Fruit fly (Drosophila melanogaster) whole organism, embryonic: ENCODE measurements around the gene CG12594.

ENCODE experiments used
- CG1233 ChIP-seq: fragments of 200-800 bp; sonication (Bioruptor generic); optimal IDR thresholded peaks from 4 replicates; lab custom pipeline; 2018; ENCODE audit warnings: missing biosample characterization, mild to moderate bottlenecking, missing genetic modification characterization
- CG12659 ChIP-seq: fragments of 200-800 bp; sonication (Bioruptor generic); optimal IDR thresholded peaks from 3 replicates; lab custom pipeline; 2017; ENCODE audit warnings: mild to moderate bottlenecking, missing biosample characterization, missing genetic modification reagents, missing genetic modification characterization
- CG13624 ChIP-seq: fragments of 200-800 bp; sonication (Bioruptor generic); optimal IDR thresholded peaks from 2 replicates; lab custom pipeline; 2016; ENCODE audit warnings: missing biosample characterization, missing genetic modification characterization
- CG14014 ChIP-seq: fragments of 200-800 bp; sonication (Bioruptor generic); IDR thresholded peaks from 2 replicates; pipeline ENCODE4 v1.3.6; 2022; ENCODE audit warnings: missing biosample characterization, missing genetic modification characterization
- CG14441 ChIP-seq: fragments of 200-800 bp; sonication (Bioruptor generic); IDR thresholded peaks from 2 replicates; pipeline ENCODE4 v1.3.6; 2022; ENCODE audit warnings: missing biosample characterization, missing genetic modification characterization
- CG15479 ChIP-seq: fragments of 200-800 bp; sonication (Bioruptor generic); optimal IDR thresholded peaks from 3 replicates; lab custom pipeline; 2019; ENCODE audit warnings: missing biosample characterization, mild to moderate bottlenecking, missing genetic modification characterization, moderate library complexity
- CG16779 ChIP-seq: fragments of 200-800 bp; sonication (Bioruptor generic); IDR thresholded peaks from 2 replicates; pipeline ENCODE4 v1.3.6; 2022; ENCODE audit warnings: missing biosample characterization, missing genetic modification characterization
- CG30403 ChIP-seq: fragments of 200-800 bp; sonication (Bioruptor generic); optimal IDR thresholded peaks from 3 replicates; lab custom pipeline; 2016; ENCODE audit warnings: missing biosample characterization, missing genetic modification characterization
- CG3163 ChIP-seq: fragments of 200-800 bp; sonication (Bioruptor generic); optimal IDR thresholded peaks from 3 replicates; lab custom pipeline; 2016; ENCODE audit warnings: missing biosample characterization, missing genetic modification characterization
- CG34376 ChIP-seq: fragments of 200-800 bp; sonication (Bioruptor generic); optimal IDR thresholded peaks from 2 replicates; lab custom pipeline; 2018; ENCODE audit warnings: missing biosample characterization, mild to moderate bottlenecking, missing genetic modification characterization
- CG3847 ChIP-seq: fragments of 200-800 bp; sonication (Bioruptor generic); IDR thresholded peaks from 2 replicates; pipeline ENCODE4 v1.3.6; 2022; ENCODE audit warnings: missing biosample characterization, missing genetic modification characterization
- CG4282 ChIP-seq: fragments of 200-800 bp; sonication (Bioruptor generic); optimal IDR thresholded peaks from 2 replicates; lab custom pipeline; 2016; ENCODE audit warnings: missing biosample characterization, missing genetic modification characterization
- CG6791 ChIP-seq: fragments of 200-800 bp; sonication (Bioruptor generic); IDR thresholded peaks from 3 replicates; pipeline ENCODE4 v1.3.6; 2022; ENCODE audit warnings: missing biosample characterization, missing genetic modification characterization; ENCODE audit not compliant: partially characterized antibody
- CG7987 ChIP-seq: fragments of 200-800 bp; sonication (Bioruptor generic); optimal IDR thresholded peaks from 2 replicates; lab custom pipeline; 2018; ENCODE audit warnings: missing biosample characterization, mild to moderate bottlenecking, missing genetic modification characterization, moderate library complexity
- CG8478 ChIP-seq: fragments of >200 bp; optimal IDR thresholded peaks from 2 replicates; lab custom pipeline; 2018
- CoRest ChIP-seq: fragments of 200-800 bp; sonication (Bioruptor generic); optimal IDR thresholded peaks from 3 replicates; lab custom pipeline; 2018; ENCODE audit warnings: missing biosample characterization, mild to moderate bottlenecking, missing genetic modification characterization, moderate library complexity
- Dll ChIP-seq: fragments of 200-800 bp; sonication (Bioruptor generic); IDR thresholded peaks from 4 replicates; pipeline ENCODE4 v1.3.6; 2022; ENCODE audit warnings: missing biosample characterization, missing genetic modification characterization; ENCODE audit not compliant: partially characterized antibody
- GATAe ChIP-seq: fragments of 200-800 bp; sonication (Bioruptor generic); conservative IDR thresholded peaks from 2 replicates; pipeline ENCODE4 v1.3.6; 2022; ENCODE audit warnings: missing biosample characterization, missing genetic modification characterization
- Med ChIP-seq: fragments of 200-800 bp; sonication (Bioruptor generic); peaks from one replicate; lab custom pipeline; 2016; ENCODE audit warnings: missing biosample characterization, missing genetic modification characterization, mild to moderate bottlenecking, inconsistent platforms, moderate library complexity
- Myb ChIP-seq: fragments of 200-800 bp; sonication (Bioruptor generic); optimal IDR thresholded peaks from 2 replicates; lab custom pipeline; 2016; ENCODE audit warnings: missing biosample characterization, missing genetic modification characterization
- Pdp1 ChIP-seq, 2 experiments: fragments of 200-800 bp; sonication (Bioruptor generic); optimal IDR thresholded peaks; 3 replicates each; lab custom pipeline; 2016; ENCODE audit warnings: missing biosample characterization in 2 of 2, missing genetic modification characterization in 2 of 2, mild to moderate bottlenecking in 1 of 2, moderate library complexity in 1 of 2
- Sin3A ChIP-seq: fragments of >200 bp; optimal IDR thresholded peaks from 2 replicates; lab custom pipeline; 2018
- Stat92E ChIP-seq, 3 experiments: fragments of >200 bp in 2 of 3; fragments of 200-800 bp in 1 of 3; sonication (Bioruptor generic) in 1 of 3; optimal IDR thresholded peaks; 2 replicates each; lab custom pipeline; 2017 to 2019; ENCODE audit warnings: missing biosample characterization in 3 of 3, missing genetic modification characterization in 3 of 3, mild to moderate bottlenecking in 1 of 3, moderate library complexity in 1 of 3
- aop ChIP-seq: fragments of 200-800 bp; sonication (Bioruptor generic); IDR thresholded peaks from 2 replicates; pipeline ENCODE4 v1.3.6; 2022; ENCODE audit warnings: missing biosample characterization, missing genetic modification characterization
- cwo ChIP-seq: fragments of 200-800 bp; sonication (Bioruptor generic); optimal IDR thresholded peaks from 3 replicates; lab custom pipeline; 2017; ENCODE audit warnings: missing biosample characterization, missing genetic modification characterization, mild to moderate bottlenecking, moderate library complexity, missing genetic modification reagents
- eve ChIP-seq, 2 experiments: fragments of >200 bp; optimal IDR thresholded peaks; 2 replicates each; lab custom pipeline; 2017; ENCODE audit warnings: missing biosample characterization in 2 of 2, missing genetic modification characterization in 2 of 2
- ewg ChIP-seq: fragments of 200-800 bp; sonication (Bioruptor generic); optimal IDR thresholded peaks from 3 replicates; lab custom pipeline; 2017; ENCODE audit warnings: mild to moderate bottlenecking, missing biosample characterization, missing genetic modification reagents, missing genetic modification characterization
- exex ChIP-seq: fragments of 200-800 bp; sonication (Bioruptor generic); optimal IDR thresholded peaks from 4 replicates; lab custom pipeline; 2018; ENCODE audit warnings: missing biosample characterization, mild to moderate bottlenecking, missing genetic modification characterization, moderate library complexity
- ftz-f1 ChIP-seq: fragments of 200-800 bp; sonication (Bioruptor generic); optimal IDR thresholded peaks from 2 replicates; lab custom pipeline; 2016; ENCODE audit warnings: missing biosample characterization, missing genetic modification characterization
- hbn ChIP-seq: fragments of 200-800 bp; sonication (Bioruptor generic); IDR thresholded peaks from 2 replicates; pipeline ENCODE4 v1.3.6; 2022; ENCODE audit warnings: missing biosample characterization, missing genetic modification characterization; ENCODE audit not compliant: partially characterized antibody
- ken ChIP-seq: fragments of 200-800 bp; sonication (Bioruptor generic); IDR thresholded peaks from 3 replicates; pipeline ENCODE4 v1.3.6; 2022; ENCODE audit warnings: missing biosample characterization, missing genetic modification characterization
- knrl ChIP-seq: fragments of 200-800 bp; sonication (Bioruptor generic); IDR thresholded peaks from 3 replicates; pipeline ENCODE4 v1.3.6; 2022; ENCODE audit warnings: missing biosample characterization, missing genetic modification characterization; ENCODE audit not compliant: partially characterized antibody
- mirr ChIP-seq: fragments of 200-800 bp; sonication (Bioruptor generic); optimal IDR thresholded peaks from 3 replicates; lab custom pipeline; 2018; ENCODE audit warnings: missing biosample characterization, mild to moderate bottlenecking, missing genetic modification characterization
- nau ChIP-seq: fragments of 200-800 bp; sonication (Bioruptor generic); optimal IDR thresholded peaks from 3 replicates; lab custom pipeline; 2017; ENCODE audit warnings: missing biosample characterization, mild to moderate bottlenecking, missing genetic modification characterization, missing genetic modification reagents
- pho ChIP-seq: fragments of 200-800 bp; sonication (Bioruptor generic); optimal IDR thresholded peaks from 2 replicates; lab custom pipeline; 2016; ENCODE audit warnings: missing biosample characterization, missing genetic modification characterization
- pum ChIP-seq: fragments of 200-800 bp; sonication (Bioruptor generic); optimal IDR thresholded peaks from 2 replicates; lab custom pipeline; 2016; ENCODE audit warnings: missing biosample characterization, missing genetic modification characterization
- schlank ChIP-seq: fragments of 200-800 bp; sonication (Bioruptor generic); optimal IDR thresholded peaks from 2 replicates; lab custom pipeline; 2018; ENCODE audit warnings: missing biosample characterization, mild to moderate bottlenecking, missing genetic modification characterization
- sens ChIP-seq: fragments of 200-800 bp; sonication (Bioruptor generic); peaks from one replicate; lab custom pipeline; 2016; ENCODE audit warnings: missing biosample characterization, missing genetic modification characterization
- slp2 ChIP-seq: fragments of 200-800 bp; sonication (Bioruptor generic); optimal IDR thresholded peaks from 2 replicates; lab custom pipeline; 2016; ENCODE audit warnings: missing biosample characterization, missing genetic modification characterization
- so ChIP-seq: fragments of 200-800 bp; sonication (Bioruptor generic); IDR thresholded peaks from 3 replicates; pipeline ENCODE4 v1.3.6; 2022; ENCODE audit warnings: missing biosample characterization, missing genetic modification characterization
- sr ChIP-seq: fragments of 200-800 bp; sonication (Bioruptor generic); IDR thresholded peaks from 3 replicates; pipeline ENCODE4 v1.3.6; 2022; ENCODE audit warnings: missing biosample characterization, missing genetic modification characterization
- ssp ChIP-seq: fragments of 200-800 bp; sonication (Bioruptor generic); IDR thresholded peaks from 2 replicates; pipeline ENCODE4 v1.3.6; 2022; ENCODE audit warnings: missing biosample characterization, missing genetic modification characterization
- sug ChIP-seq: fragments of 200-800 bp; optimal IDR thresholded peaks from 2 replicates; lab custom pipeline; 2019; ENCODE audit warnings: missing biosample characterization, mild to moderate bottlenecking, missing genetic modification characterization, moderate library complexity

CG12594 gene

dm6 chr3R:11751756-11752155, 30.2 kb downstream of the CG12594 start (continued):
- no peak for TF ChIP-seq pum (GFP tag; lab: Kevin White, UChicago)
- no peak for TF ChIP-seq CG30403
- no peak for TF ChIP-seq sug
- no peak for TF ChIP-seq ssp (GFP tag; lab: Robert Waterston, UW)
- no peak for TF ChIP-seq CoRest (tag; lab: Kevin White, UChicago)
- TF ChIP-seq so (GFP tag; lab: Robert Waterston, UW): no peak
- peak; percentile 70 for TF ChIP-seq sens

- TF ChIP-seq GATAe (GFP tag; lab: Robert Waterston, UW) (no peak), CG8478 (lab: Kevin White, UChicago) (no peak), CG30403 (no peak), CG4282 (no peak), CG16779 (GFP tag; lab: Robert Waterston, UW) (0 out of 2 replicates have a peak, but pooled peaks have one; percentile 11), CG1233 (no peak), Stat92E (GFP tag; optimal IDR thresholded peaks at IDR 0.05; lab: Kevin White, UChicago) (no peak), ewg (GFP tag; lab: Kevin White, UChicago) (no peak), CG12659 (GFP tag; lab: Kevin White, UChicago) (no peak), CG14014 (GFP tag; lab: Robert Waterston, UW) (no peak), Med (GFP tag; lab: Kevin White, UChicago) (peak; percentile 56)
Observed at dm6 chr3R:11756762-11757161, 35.2 kb downstream of the CG12594 start.

- TF ChIP-seq aop (GFP tag; lab: Robert Waterston, UW) (no peak), cwo (GFP tag; lab: Kevin White, UChicago) (peak; percentile 1), sr (GFP tag; lab: Robert Waterston, UW) (peak; percentile 74; the same call in 2 of the 3 replicates), Pdp1 (GFP tag; optimal IDR thresholded peaks at IDR 0.05; lab: Kevin White, UChicago) (peak in 1 of 2 experiments; percentile 66), knrl (GFP tag; lab: Robert Waterston, UW) (no peak), Med (GFP tag; lab: Kevin White, UChicago) (peak; percentile 9)
Observed at dm6 chr3R:11757197-11757856, 35.8 kb downstream of the CG12594 start.

- peak; percentile 5 for TF ChIP-seq CG13624 (GFP tag; lab: Kevin White, UChicago)
- TF ChIP-seq exex (tag; lab: Kevin White, UChicago): peak; percentile 50
- no peak for TF ChIP-seq eve (GFP tag; optimal IDR thresholded peaks at IDR 0.05; lab: Kevin White, UChicago)
- TF ChIP-seq schlank: no peak
- TF ChIP-seq CG34376 (GFP tag; lab: Kevin White, UChicago): peak; percentile 35
- TF ChIP-seq ken (GFP tag; lab: Robert Waterston, UW): no peak
- peak; percentile 7 for TF ChIP-seq mirr
- TF ChIP-seq Pdp1 (GFP tag; optimal IDR thresholded peaks at IDR 0.05; lab: Kevin White, UChicago): peak in 1 of 2 experiments; percentile 60
- peak; percentile 10 for TF ChIP-seq CG3163 (GFP tag; lab: Kevin White, UChicago)
- peak; percentile 66 for TF ChIP-seq sug
- peak; percentile 11 for TF ChIP-seq ftz-f1 (GFP tag; lab: Kevin White, UChicago)
Observed at dm6 chr3R:11758160-11758506, 36.6 kb downstream of the CG12594 start.

- TF ChIP-seq GATAe (GFP tag; lab: Robert Waterston, UW) (no peak), pho (GFP tag; lab: Kevin White, UChicago) (no peak), Dll (GFP tag; lab: Robert Waterston, UW) (no peak), CG7987 (GFP tag; lab: Kevin White, UChicago) (peak; percentile 8), CG3847 (GFP tag; lab: Robert Waterston, UW) (no peak), hbn (no peak), CG6791 (GFP tag; lab: Robert Waterston, UW) (no peak), nau (GFP tag; lab: Kevin White, UChicago) (peak; percentile 1), CG14441 (GFP tag; lab: Robert Waterston, UW) (no peak), slp2 (no peak), Myb (GFP tag; lab: Kevin White, UChicago) (no peak), Sin3A (lab: Kevin White, UChicago) (no peak), CG15479 (GFP tag; lab: Kevin White, UChicago) (peak; percentile 93)
Observed at dm6 chr3R:11758507-11759184, 37.1 kb downstream of the CG12594 start.
